Fruit fly (Drosophila melanogaster): ENCODE data around the gene Hcf.

Hcf gene

dm6 chr4:388784-389313, 29.1 kb downstream of the Hcf start:
- no peak for TF ChIP-seq noc (tag; optimal IDR thresholded peaks at IDR 0.05)

dm6 chr4:393190-393799, 33.6 kb downstream of the Hcf start:
- no peak for TF ChIP-seq noc (tag; optimal IDR thresholded peaks at IDR 0.05)

- TF ChIP-seq noc (tag; optimal IDR thresholded peaks at IDR 0.05) = no peak
Measured at dm6 chr4:394455-394854, 34.7 kb downstream of the Hcf start.

- TF ChIP-seq noc (tag; optimal IDR thresholded peaks at IDR 0.05) = no peak
Measured at dm6 chr4:395505-395868, 35.7 kb downstream of the Hcf start, which contains the start of gene dati. Gene dati (minus strand): TSS chr4:395605.

dm6 chr4:395869-396568, 36.3 kb downstream of the Hcf start:
- no peak for TF ChIP-seq noc (tag; optimal IDR thresholded peaks at IDR 0.05)

dm6 chr4:398555-398954, 38.8 kb downstream of the Hcf start:
- TF ChIP-seq noc (tag; optimal IDR thresholded peaks at IDR 0.05) = no peak

dm6 chr4:402928-403575, 43.3 kb downstream of the Hcf start:
- TF ChIP-seq noc (tag; optimal IDR thresholded peaks at IDR 0.05) = no peak

- no peak for TF ChIP-seq noc (tag; optimal IDR thresholded peaks at IDR 0.05)
Measured at dm6 chr4:404325-404724, 44.6 kb downstream of the Hcf start.

dm6 chr4:405225-405624, 45.5 kb downstream of the Hcf start:
- TF ChIP-seq noc (tag; optimal IDR thresholded peaks at IDR 0.05) = no peak

dm6 chr4:406330-406729, 46.6 kb downstream of the Hcf start:
- TF ChIP-seq noc (tag; optimal IDR thresholded peaks at IDR 0.05) = no peak

dm6 chr4:406843-407242, 47.1 kb downstream of the Hcf start:
- no peak for TF ChIP-seq noc (tag; optimal IDR thresholded peaks at IDR 0.05)

- TF ChIP-seq noc (tag; optimal IDR thresholded peaks at IDR 0.05) = no peak
Measured at dm6 chr4:411513-411912, 51.8 kb downstream of the Hcf start.

dm6 chr4:416288-416687, 56.5 kb downstream of the Hcf start:
- TF ChIP-seq noc (tag; optimal IDR thresholded peaks at IDR 0.05) = no peak

dm6 chr4:418701-419100, 59.0 kb downstream of the Hcf start:
- no peak for TF ChIP-seq noc (tag; optimal IDR thresholded peaks at IDR 0.05)

dm6 chr4:421025-421424, 61.3 kb downstream of the Hcf start:
- no peak for TF ChIP-seq noc (tag; optimal IDR thresholded peaks at IDR 0.05)

dm6 chr4:421772-422171, 62.0 kb downstream of the Hcf start:
- no peak for TF ChIP-seq noc (tag; optimal IDR thresholded peaks at IDR 0.05)

dm6 chr4:423338-423737, 63.6 kb downstream of the Hcf start:
- TF ChIP-seq noc (tag; optimal IDR thresholded peaks at IDR 0.05) = no peak
